Fruit fly (Drosophila melanogaster): ENCODE measurements around the gene rpk.

The rpk gene

DNA sequence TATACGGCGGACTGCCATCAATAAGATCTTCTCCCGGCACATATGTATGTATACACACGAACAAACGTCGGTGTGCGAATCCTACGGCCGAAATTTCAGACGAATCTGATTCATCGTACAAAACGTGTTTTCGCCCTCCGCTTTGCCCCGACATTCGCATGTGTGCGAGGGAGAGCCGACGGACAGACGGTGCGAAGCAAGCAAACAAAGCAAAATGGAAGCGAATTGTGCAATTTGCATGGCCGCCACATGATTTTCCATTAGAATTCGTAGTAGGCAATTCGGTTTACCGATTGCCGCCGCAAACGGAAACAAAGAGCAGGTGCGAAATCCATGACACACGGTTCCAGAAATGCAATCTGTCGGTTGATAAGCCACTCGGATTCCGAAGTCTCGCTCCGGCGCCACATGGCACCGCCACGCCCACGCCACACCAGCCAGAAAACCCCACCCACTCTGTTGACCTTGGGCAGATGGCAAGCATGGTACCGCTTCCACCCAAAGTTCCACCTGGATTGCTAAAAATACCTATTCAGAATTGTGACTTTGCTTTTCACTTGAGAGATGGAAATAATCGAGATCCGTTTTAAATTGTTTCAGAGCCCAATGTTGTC is 4.2 kb downstream of the rpk start:
- TF ChIP-seq CG32532 (GFP tag; IDR thresholded peaks at IDR 0.05) (peak; percentile 16; the same call in 1 of the 2 replicates), mirr (GFP tag; optimal IDR thresholded peaks at IDR 0.05) (peak; percentile 2), Rfx (GFP tag; IDR thresholded peaks at IDR 0.05) (peak; percentile 16; the same call in 1 of the 2 replicates), CG12071 (GFP tag; optimal IDR thresholded peaks at IDR 0.05) (no peak), CG13624 (GFP tag; optimal IDR thresholded peaks at IDR 0.05) (no peak), ftz-f1 (GFP tag; optimal IDR thresholded peaks at IDR 0.05) (peak; percentile 76), cato (GFP tag; optimal IDR thresholded peaks at IDR 0.05; ENCODE audit: borderline replicate concordance) (no peak), Lpt (GFP tag; optimal IDR thresholded peaks at IDR 0.05) (no peak), HHEX (GFP tag; optimal IDR thresholded peaks at IDR 0.05) (no peak), CG8478 (optimal IDR thresholded peaks at IDR 0.05) (peak; percentile 48), Med (GFP tag) (peak; percentile 18), YL-1 (GFP tag; optimal IDR thresholded peaks at IDR 0.05) (peak; percentile 4), CG1832 (GFP tag; optimal IDR thresholded peaks at IDR 0.05) (peak; percentile 43), sd (tag; optimal IDR thresholded peaks at IDR 0.05) (peak; percentile 4), Deaf1 (tag; optimal IDR thresholded peaks at IDR 0.05) (peak; percentile 64), Pdp1 (GFP tag; optimal IDR thresholded peaks at IDR 0.05) (peak in 1 of 2 experiments; percentile 75), CG12769 (tag; optimal IDR thresholded peaks at IDR 0.05) (peak; percentile 5), CG15479 (GFP tag; optimal IDR thresholded peaks at IDR 0.05) (peak; percentile 36), twi (tag; optimal IDR thresholded peaks at IDR 0.05) (peak; percentile 36), sr (GFP tag; IDR thresholded peaks at IDR 0.05) (peak; percentile 85), chinmo (GFP tag; IDR thresholded peaks at IDR 0.05; ENCODE audit: partially characterized antibody) (0 out of 4 replicates have a peak, but pooled peaks have one; percentile 52), CG3726 (GFP tag; IDR thresholded peaks at IDR 0.05) (0 out of 3 replicates have a peak, but pooled peaks have one; percentile 49), CG34422 (GFP tag; IDR thresholded peaks at IDR 0.05) (peak; percentile 42; the same call in 1 of the 3 replicates), psq (GFP tag; optimal IDR thresholded peaks at IDR 0.05) (peak; percentile 88), rib (GFP tag; IDR thresholded peaks at IDR 0.05) (0 out of 2 replicates have a peak, but pooled peaks have one; percentile 30), CG31388 (GFP tag; optimal IDR thresholded peaks at IDR 0.05) (no peak), emc (GFP tag; optimal IDR thresholded peaks at IDR 0.05) (no peak)

DNA sequence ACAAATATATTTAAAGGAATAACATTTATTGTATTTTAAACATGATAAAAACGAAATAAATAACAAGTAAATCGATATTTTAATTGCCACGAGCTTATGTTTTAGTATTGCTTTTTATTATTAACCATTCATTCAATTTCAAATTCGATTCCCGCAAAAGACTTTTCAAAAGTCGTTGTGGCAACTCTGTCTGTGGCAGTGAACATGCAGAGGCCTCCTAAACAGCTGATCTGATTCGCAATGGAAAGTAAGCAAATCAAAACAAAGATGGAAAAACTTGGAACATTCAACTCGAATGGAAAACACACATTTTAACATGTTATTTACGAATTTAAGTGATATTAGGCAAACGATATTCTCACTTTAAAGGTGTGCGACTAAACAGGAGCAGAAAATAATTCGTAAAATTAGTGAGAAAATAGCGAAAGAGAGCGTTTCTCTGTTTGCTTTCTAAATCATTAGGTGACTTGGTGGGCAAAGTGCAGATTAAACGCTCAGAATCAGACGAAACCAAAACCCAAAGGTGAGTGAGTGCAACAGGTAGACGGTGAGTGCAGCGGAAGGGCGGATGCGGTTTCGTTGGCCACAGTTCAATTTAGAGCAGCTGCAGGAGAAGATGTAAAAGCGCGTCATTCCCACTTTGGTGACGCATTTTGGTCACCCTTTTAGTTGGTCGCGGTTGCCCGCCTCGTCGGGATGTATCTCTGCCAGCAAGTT is 8.9 kb downstream of the rpk start, which contains the start of gene spartin:
Gene spartin, plus strand, starts transcription at position 244 of the 717 bp plus-strand sequence.
- TF ChIP-seq CG1792 (GFP tag; optimal IDR thresholded peaks at IDR 0.05): peak; percentile 95
- TF ChIP-seq CHES-1-like (GFP tag; optimal IDR thresholded peaks at IDR 0.05): no peak
- no peak for TF ChIP-seq kni (GFP tag; optimal IDR thresholded peaks at IDR 0.05)
- TF ChIP-seq CG15601 (tag; optimal IDR thresholded peaks at IDR 0.05): peak; percentile 49
- TF ChIP-seq gsb (GFP tag; IDR thresholded peaks at IDR 0.05): no peak
- TF ChIP-seq CG12659 (GFP tag; optimal IDR thresholded peaks at IDR 0.05): peak; percentile 37
- TF ChIP-seq CG2202 (tag; optimal IDR thresholded peaks at IDR 0.05): no peak
- no peak for TF ChIP-seq Adf1 (GFP tag; IDR thresholded peaks at IDR 0.05)
- TF ChIP-seq ATbp (GFP tag; optimal IDR thresholded peaks at IDR 0.05): no peak
- no peak for TF ChIP-seq CG8944 (GFP tag; optimal IDR thresholded peaks at IDR 0.05)
- no peak for TF ChIP-seq dmrt11E (tag; optimal IDR thresholded peaks at IDR 0.05)
- no peak for TF ChIP-seq CG12236 (GFP tag; optimal IDR thresholded peaks at IDR 0.05)
- peak; percentile 64 for TF ChIP-seq lilli (GFP tag; optimal IDR thresholded peaks at IDR 0.05)
- no peak for TF ChIP-seq CG5180 (GFP tag; optimal IDR thresholded peaks at IDR 0.05)
- TF ChIP-seq chm (GFP tag; IDR thresholded peaks at IDR 0.05): no peak
- TF ChIP-seq sob (GFP tag; IDR thresholded peaks at IDR 0.05): peak; percentile 39; the same call in 1 of the 2 replicates
- TF ChIP-seq CG3163 (GFP tag; optimal IDR thresholded peaks at IDR 0.05): no peak
- TF ChIP-seq pros (GFP tag; optimal IDR thresholded peaks at IDR 0.05): no peak
- TF ChIP-seq Xbp1 (GFP tag; optimal IDR thresholded peaks at IDR 0.05): peak; percentile 45
- TF ChIP-seq Dbx (GFP tag; IDR thresholded peaks at IDR 0.05): no peak
- no peak for TF ChIP-seq CG13296 (GFP tag; optimal IDR thresholded peaks at IDR 0.05)
- peak; percentile 50; the same call in 1 of the 2 replicates for TF ChIP-seq sna (GFP tag; IDR thresholded peaks at IDR 0.05; ENCODE audit: partially characterized antibody)
